Worm (Caenorhabditis elegans) whole organism, early embryonic: ENCODE data around the gene pap-3.

ENCODE experiments used
- F13C5.2 ChIP-seq: sonication (generic microtip); optimal IDR thresholded peaks from 2 replicates; lab custom pipeline; 2017; ENCODE audit warnings: mild to moderate bottlenecking, missing genetic modification characterization, inconsistent platforms, missing compliant biosample characterization
- aly-1 ChIP-seq: sonication (generic microtip); optimal IDR thresholded peaks from 2 replicates; lab custom pipeline; 2016; ENCODE audit warnings: missing genetic modification characterization, missing compliant biosample characterization
- ama-1 ChIP-seq: fragments of 150-350 bp; optimal IDR thresholded peaks from 2 replicates; lab custom pipeline; 2014
- ceh-13 ChIP-seq: fragments of 200-800 bp; sonication (Bioruptor generic); optimal IDR thresholded peaks from 2 replicates; lab custom pipeline; 2018; ENCODE audit warnings: mild to moderate bottlenecking, missing genetic modification characterization, missing compliant biosample characterization
- ets-7 ChIP-seq: sonication (generic microtip); optimal IDR thresholded peaks from 2 replicates; lab custom pipeline; 2016; ENCODE audit warnings: missing genotype, missing genetic modification characterization, missing compliant biosample characterization
- hmg-4 ChIP-seq: fragments of 200-800 bp; sonication (Bioruptor generic); optimal IDR thresholded peaks from 2 replicates; lab custom pipeline; 2018; ENCODE audit warnings: mild to moderate bottlenecking, missing genetic modification characterization, missing compliant biosample characterization
- tbx-37 ChIP-seq: fragments of 200-800 bp; sonication (Bioruptor generic); conservative IDR thresholded peaks from 2 replicates; pipeline ENCODE4 v1.3.6; 2022; ENCODE audit warnings: missing genetic modification reagents, missing genetic modification characterization, missing compliant biosample characterization

The pap-3 gene

DNA sequence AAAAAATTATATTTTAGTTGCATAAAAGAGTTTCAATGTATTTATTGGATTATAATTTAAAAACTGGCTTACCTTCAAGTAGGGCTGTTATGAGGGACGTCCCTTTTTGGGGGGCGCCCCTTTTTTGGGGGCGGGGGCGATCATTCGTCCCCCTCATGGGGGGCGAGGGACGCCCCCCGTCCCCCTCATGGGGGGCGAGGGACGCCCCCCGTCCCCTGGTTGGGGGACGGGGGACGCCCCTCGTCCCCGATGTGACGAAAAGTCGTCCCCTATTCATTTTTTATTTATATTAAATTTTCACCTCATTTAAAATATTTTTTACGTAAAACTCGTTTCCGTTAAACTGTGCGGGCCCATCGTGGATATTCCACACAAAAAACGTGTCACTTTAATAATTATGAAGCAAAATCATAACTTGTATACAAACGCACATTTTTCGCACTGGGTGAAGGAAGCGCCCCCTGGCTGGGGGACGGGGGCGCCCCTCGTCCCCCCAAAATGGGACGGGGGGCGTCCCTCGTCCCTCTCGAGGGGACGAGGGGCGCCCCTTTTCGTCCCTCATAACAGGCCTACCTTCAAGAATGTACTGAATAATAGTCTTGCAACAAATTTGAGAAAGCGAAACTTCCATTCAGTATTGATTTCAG, 50.7 kb downstream of the pap-3 start:
- no peak for TF ChIP-seq tbx-37 (GFP tag; lab: Robert Waterston, UW)
- TF ChIP-seq hmg-4 (GFP tag; lab: Kevin White, UChicago) = no peak
- TF ChIP-seq F13C5.2 (tag; lab: Kevin White, UChicago) = no peak
- TF ChIP-seq ceh-13 (GFP tag; lab: Kevin White, UChicago) = no peak
- TF ChIP-seq aly-1 (tag; lab: Kevin White, UChicago) = no peak
- no peak for TF ChIP-seq ama-1
- no peak for TF ChIP-seq ets-7 (tag; lab: Kevin White, UChicago)
